Worm (Caenorhabditis elegans): ENCODE measurements around the gene F20D12.7.

The F20D12.7 gene

DNA sequence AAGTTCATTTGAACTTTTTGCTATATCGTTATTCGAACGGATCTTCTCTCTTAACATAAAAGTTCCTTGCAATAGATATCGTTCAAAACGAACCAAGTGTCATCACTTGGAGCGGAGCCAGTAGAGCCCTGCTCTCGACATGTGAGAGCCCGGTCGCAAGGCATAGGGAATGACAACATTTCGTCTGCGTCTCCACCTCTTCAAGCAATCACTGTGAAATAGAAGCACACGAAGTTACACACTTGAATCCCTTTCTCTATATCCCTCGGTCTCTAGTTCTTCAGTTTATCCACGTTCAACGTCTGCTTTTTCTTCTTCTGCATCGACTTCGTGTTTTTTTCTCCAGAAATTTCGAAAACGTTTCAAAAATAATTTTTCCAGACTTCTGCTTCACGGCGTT is 35.4 kb downstream of the F20D12.7 start, which contains the start of gene C49H3.6 (continued):
- no peak for TF ChIP-seq egl-27 (tag; optimal IDR thresholded peaks at IDR 0.05)
- no peak for TF ChIP-seq ceh-8 (GFP tag; optimal IDR thresholded peaks at IDR 0.05)
- no peak for TF ChIP-seq blmp-1 (tag; optimal IDR thresholded peaks at IDR 0.05)
- TF ChIP-seq hlh-4 (tag; optimal IDR thresholded peaks at IDR 0.05): no peak
- TF ChIP-seq pqm-1 (tag; optimal IDR thresholded peaks at IDR 0.05): no peak
- peak in 1 of 2 experiments; percentile 29 for TF ChIP-seq lin-35 (GFP tag; optimal IDR thresholded peaks at IDR 0.05)
- TF ChIP-seq Y116A8C.19 (tag; optimal IDR thresholded peaks at IDR 0.05; ENCODE audit: borderline replicate concordance): no peak
- no peak for TF ChIP-seq nhr-47 (tag; optimal IDR thresholded peaks at IDR 0.05)
- TF ChIP-seq ceh-63 (GFP tag; optimal IDR thresholded peaks at IDR 0.05): no peak
- no peak for TF ChIP-seq sptf-1 (tag; optimal IDR thresholded peaks at IDR 0.05)
- TF ChIP-seq hpl-2 (GFP tag; optimal IDR thresholded peaks at IDR 0.05): no peak
- no peak for TF ChIP-seq nhr-85 (tag)
- no peak for TF ChIP-seq nhr-237 (tag; optimal IDR thresholded peaks at IDR 0.05)
- TF ChIP-seq nhr-28 (tag; optimal IDR thresholded peaks at IDR 0.05): no peak
- no peak for TF ChIP-seq nhr-76 (tag; optimal IDR thresholded peaks at IDR 0.05)
- no peak for TF ChIP-seq ces-1 (GFP tag; optimal IDR thresholded peaks at IDR 0.05)
- TF ChIP-seq unc-30 (tag; optimal IDR thresholded peaks at IDR 0.05): no peak
- no peak for TF ChIP-seq sup-37 (GFP tag; optimal IDR thresholded peaks at IDR 0.05)
- TF ChIP-seq egl-13 (tag; optimal IDR thresholded peaks at IDR 0.05): no peak
- TF ChIP-seq dsc-1 (tag; optimal IDR thresholded peaks at IDR 0.05): peak; percentile 23
- TF ChIP-seq nhr-19 (GFP tag; conservative IDR thresholded peaks at IDR 0.05): no peak
- peak; percentile 43 for TF ChIP-seq fkh-8 (tag; optimal IDR thresholded peaks at IDR 0.05)
- no peak for TF ChIP-seq ama-1 (optimal IDR thresholded peaks at IDR 0.05)
- TF ChIP-seq nhr-84 (tag; optimal IDR thresholded peaks at IDR 0.05): no peak
- TF ChIP-seq lsy-2 (tag; optimal IDR thresholded peaks at IDR 0.05): peak in 1 of 2 experiments; percentile 72
- TF ChIP-seq F16B12.6 (tag; optimal IDR thresholded peaks at IDR 0.05): peak; percentile 13
- no peak for TF ChIP-seq mef-2 (tag; optimal IDR thresholded peaks at IDR 0.05)
- no peak for TF ChIP-seq elt-2 (tag; optimal IDR thresholded peaks at IDR 0.05)
- no peak for TF ChIP-seq unc-130 (tag; optimal IDR thresholded peaks at IDR 0.05)
- no peak for TF ChIP-seq irx-1 (tag; optimal IDR thresholded peaks at IDR 0.05)
- TF ChIP-seq fkh-4 (tag; optimal IDR thresholded peaks at IDR 0.05; ENCODE audit: borderline replicate concordance): no peak
- peak in 1 of 3 experiments; percentile 39 for TF ChIP-seq ceh-82 (tag; optimal IDR thresholded peaks at IDR 0.05)
- TF ChIP-seq xbp-1 (tag; optimal IDR thresholded peaks at IDR 0.05): peak; percentile 5
- no peak for TF ChIP-seq C34B4.2 (tag; optimal IDR thresholded peaks at IDR 0.05)
- no peak for TF ChIP-seq C16A3.4 (tag; optimal IDR thresholded peaks at IDR 0.05)
- TF ChIP-seq ztf-4 (tag; optimal IDR thresholded peaks at IDR 0.05): peak; percentile 5
- no peak for TF ChIP-seq aha-1 (tag; optimal IDR thresholded peaks at IDR 0.05)
- TF ChIP-seq pag-3 (tag; optimal IDR thresholded peaks at IDR 0.05; ENCODE audit: borderline replicate concordance, insufficient read depth): no peak
- no peak for TF ChIP-seq C04F5.9 (tag; optimal IDR thresholded peaks at IDR 0.05)

DNA sequence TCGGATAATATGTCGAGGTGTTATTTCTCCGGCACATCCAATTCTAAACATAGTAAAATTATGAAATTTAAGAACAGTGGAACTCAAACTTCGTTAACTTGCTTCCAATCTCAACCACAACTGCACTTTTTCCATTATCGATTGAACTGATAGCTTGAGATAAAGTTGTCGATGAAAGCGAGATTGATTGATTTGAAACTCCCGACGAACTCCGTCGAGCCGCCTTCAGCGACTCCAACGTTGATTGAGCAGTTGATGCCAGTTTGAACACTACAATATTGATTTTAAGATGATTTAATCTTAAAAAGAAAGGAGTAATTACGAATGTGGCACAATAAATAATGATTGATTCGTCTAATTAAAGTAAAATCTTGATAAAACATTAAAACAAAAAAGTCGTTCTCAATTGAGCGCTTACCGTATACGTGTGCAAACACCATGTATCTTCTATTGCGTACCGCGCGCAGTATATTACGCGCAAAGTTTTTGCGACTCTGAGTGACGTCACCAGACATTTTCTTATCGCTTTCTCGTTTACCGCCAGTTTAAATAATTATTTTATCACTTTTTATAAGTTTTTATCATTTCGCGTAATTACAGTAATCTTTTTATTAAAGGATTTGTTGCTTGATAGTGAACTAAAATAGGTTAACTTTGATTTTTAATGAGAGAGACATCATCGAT is 36.4 kb downstream of the F20D12.7 start, which contains the start of gene arp-11:
Gene arp-11, minus strand, starts transcription at position 51 of the 684 bp plus-strand sequence.
- no peak for TF ChIP-seq pqm-1 (tag; optimal IDR thresholded peaks at IDR 0.05)
- no peak for TF ChIP-seq nhr-11 (tag; optimal IDR thresholded peaks at IDR 0.05)
- peak in 2 of 6 experiments; percentile 59 to 66 for TF ChIP-seq elt-3 (tag; optimal IDR thresholded peaks at IDR 0.05)
- TF ChIP-seq nhr-84 (tag; optimal IDR thresholded peaks at IDR 0.05): no peak
- no peak for TF ChIP-seq efl-3 (GFP tag; optimal IDR thresholded peaks at IDR 0.05)
- TF ChIP-seq ceh-82 (tag; optimal IDR thresholded peaks at IDR 0.05): peak; percentile 4 to 68 (median 17)
- TF ChIP-seq hlh-17 (GFP tag; optimal IDR thresholded peaks at IDR 0.05; ENCODE audit: borderline replicate concordance): no peak
- peak; percentile 44 for TF ChIP-seq jun-1 (tag; optimal IDR thresholded peaks at IDR 0.05)
- no peak for TF ChIP-seq zag-1 (tag; optimal IDR thresholded peaks at IDR 0.05)
- TF ChIP-seq nhr-47 (tag; optimal IDR thresholded peaks at IDR 0.05): peak; percentile 74
- TF ChIP-seq isw-1 (GFP tag; IDR thresholded peaks at IDR 0.05): peak; percentile 36
- no peak for TF ChIP-seq ceh-8 (GFP tag; optimal IDR thresholded peaks at IDR 0.05)
- TF ChIP-seq mab-9 (GFP tag; IDR thresholded peaks at IDR 0.05): no peak
- no peak for TF ChIP-seq ces-1 (GFP tag; optimal IDR thresholded peaks at IDR 0.05)
- peak; percentile 75 for TF ChIP-seq nhr-90 (tag; optimal IDR thresholded peaks at IDR 0.05; ENCODE audit: poor library complexity)
- no peak for TF ChIP-seq ztf-11 (tag; optimal IDR thresholded peaks at IDR 0.05)
- TF ChIP-seq grh-1 (GFP tag; IDR thresholded peaks at IDR 0.05): no peak
- TF ChIP-seq irx-1 (tag; optimal IDR thresholded peaks at IDR 0.05): no peak
- TF ChIP-seq fkh-10 (GFP tag; optimal IDR thresholded peaks at IDR 0.05): no peak
- no peak for TF ChIP-seq aly-2 (tag; optimal IDR thresholded peaks at IDR 0.05)
- TF ChIP-seq Y116A8C.19 (tag; optimal IDR thresholded peaks at IDR 0.05; ENCODE audit: borderline replicate concordance): no peak
- TF ChIP-seq C34B4.2 (tag; optimal IDR thresholded peaks at IDR 0.05): no peak

Measured in whole organism, L1 larva.